Worm (Caenorhabditis elegans) whole organism, young adult: Measurements from ENCODE around the gene rbm-17.

Experiments
- B0035.1 ChIP-seq: sonication (generic microtip); optimal IDR thresholded peaks from 2 replicates; lab custom pipeline; 2016; ENCODE audit warnings: missing genetic modification characterization, mild to moderate bottlenecking, missing compliant biosample characterization, missing genotype, missing genetic modification reagents
- D2030.7 ChIP-seq: fragments of 200-800 bp; sonication (Bioruptor generic); IDR thresholded peaks from 2 replicates; pipeline ENCODE4 v1.3.6; 2022; ENCODE audit warnings: missing genetic modification reagents, missing genetic modification characterization, missing compliant biosample characterization
- F23B12.7 ChIP-seq: sonication (generic microtip); optimal IDR thresholded peaks from 2 replicates; lab custom pipeline; 2017; ENCODE audit warnings: missing genetic modification characterization, mild to moderate bottlenecking, missing compliant biosample characterization, antibody characterized with exemption, moderate library complexity; ENCODE audit not compliant: insufficient read depth
- F39B2.1 ChIP-seq: fragments of 200-800 bp; sonication (Bioruptor generic); IDR thresholded peaks from 2 replicates; pipeline ENCODE4 v1.3.6; 2022; ENCODE audit warnings: missing genetic modification reagents, missing genetic modification characterization, missing compliant biosample characterization
- F55B11.4 ChIP-seq: sonication (generic microtip); optimal IDR thresholded peaks from 2 replicates; lab custom pipeline; 2016; ENCODE audit warnings: missing compliant biosample characterization, missing genetic modification characterization, borderline replicate concordance; ENCODE audit not compliant: insufficient read depth
- K11D2.4 ChIP-seq: fragments of 200-800 bp; sonication (Bioruptor generic); IDR thresholded peaks from 2 replicates; pipeline ENCODE4 v1.3.6; 2022; ENCODE audit warnings: missing genetic modification reagents, missing genetic modification characterization, missing compliant biosample characterization
- Y53G8AR.9 ChIP-seq: fragments of 200-800 bp; sonication (Bioruptor generic); conservative IDR thresholded peaks from 2 replicates; pipeline ENCODE4 v1.3.6; 2022; ENCODE audit warnings: missing genetic modification reagents, missing genetic modification characterization, missing compliant biosample characterization
- akir-1 ChIP-seq: fragments of 200-800 bp; sonication (Bioruptor generic); optimal IDR thresholded peaks from 2 replicates; lab custom pipeline; 2018; ENCODE audit warnings: mild to moderate bottlenecking, missing genetic modification characterization, moderate library complexity, missing compliant biosample characterization
- ama-1 ChIP-seq, 3 experiments: fragments of 150-350 bp in 1 of 3; sonication (generic microtip) in 2 of 3; optimal IDR thresholded peaks; 2 replicates each; lab custom pipeline; 2014 to 2018; ENCODE audit warnings: missing biosample characterization in 2 of 3, missing genetic modification characterization in 2 of 3, missing genetic modification reagents in 2 of 3
- atf-7 ChIP-seq: sonication (generic microtip); optimal IDR thresholded peaks from 2 replicates; lab custom pipeline; 2017; ENCODE audit warnings: mild to moderate bottlenecking, missing genetic modification characterization, missing compliant biosample characterization
- ceh-58 ChIP-seq: fragments of 200-800 bp; sonication (Bioruptor generic); IDR thresholded peaks from 2 replicates; pipeline ENCODE4 v1.3.6; 2022; ENCODE audit warnings: missing genetic modification characterization, missing compliant biosample characterization
- ceh-79 ChIP-seq: sonication (generic microtip); optimal IDR thresholded peaks from 2 replicates; lab custom pipeline; 2017; ENCODE audit warnings: mild to moderate bottlenecking, missing genetic modification characterization, missing compliant biosample characterization
- ceh-91 ChIP-seq: fragments of 200-800 bp; sonication (Bioruptor generic); IDR thresholded peaks from 2 replicates; pipeline ENCODE4 v1.3.6; 2022; ENCODE audit warnings: missing genetic modification reagents, missing genetic modification characterization, missing compliant biosample characterization
- dpff-1 ChIP-seq: sonication (generic microtip); optimal IDR thresholded peaks from 2 replicates; lab custom pipeline; 2017; ENCODE audit warnings: mild to moderate bottlenecking, missing genetic modification characterization, missing compliant biosample characterization
- egl-44 ChIP-seq: fragments of 200-800 bp; sonication (Bioruptor generic); IDR thresholded peaks from 2 replicates; pipeline ENCODE4 v1.3.6; 2022; ENCODE audit warnings: missing genetic modification reagents, missing genetic modification characterization, missing compliant biosample characterization
- ekl-4 ChIP-seq: fragments of 200-800 bp; sonication (Bioruptor generic); IDR thresholded peaks from 2 replicates; pipeline ENCODE4 v1.3.6; 2022; ENCODE audit warnings: missing genetic modification reagents, missing genetic modification characterization, missing compliant biosample characterization
- gei-17 ChIP-seq: fragments of 200-800 bp; sonication (Bioruptor generic); optimal IDR thresholded peaks from 2 replicates; lab custom pipeline; 2018; ENCODE audit warnings: mild to moderate bottlenecking, missing genetic modification characterization, missing compliant biosample characterization
- hrde-1 ChIP-seq: sonication (generic microtip); optimal IDR thresholded peaks from 2 replicates; lab custom pipeline; 2016; ENCODE audit warnings: missing genetic modification characterization, mild to moderate bottlenecking, missing compliant biosample characterization, moderate library complexity, missing genotype, missing genetic modification reagents, borderline replicate concordance
- hsf-1 ChIP-seq: fragments of 200-800 bp; sonication (Bioruptor generic); IDR thresholded peaks from 2 replicates; pipeline ENCODE4 v1.3.6; 2022; ENCODE audit warnings: missing genetic modification reagents, missing genetic modification characterization, missing compliant biosample characterization
- lin-40 ChIP-seq: sonication (generic microtip); optimal IDR thresholded peaks from 2 replicates; lab custom pipeline; 2016; ENCODE audit warnings: missing genetic modification characterization, mild to moderate bottlenecking, missing compliant biosample characterization, missing genotype, missing genetic modification reagents
- lin-54 ChIP-seq: fragments of 200-800 bp; sonication (Bioruptor generic); optimal IDR thresholded peaks from 2 replicates; lab custom pipeline; 2018; ENCODE audit warnings: mild to moderate bottlenecking, missing genetic modification characterization, missing compliant biosample characterization
- lir-1 ChIP-seq: fragments of 200-800 bp; sonication (Bioruptor generic); conservative IDR thresholded peaks from 2 replicates; pipeline ENCODE4 v1.3.6; 2022; ENCODE audit warnings: missing genetic modification reagents, missing genetic modification characterization, missing compliant biosample characterization
- madf-3 ChIP-seq: fragments of 200-800 bp; sonication (Bioruptor generic); IDR thresholded peaks from 2 replicates; pipeline ENCODE4 v1.3.6; 2022; ENCODE audit warnings: missing genetic modification reagents, missing genetic modification characterization, missing compliant biosample characterization
- madf-6 ChIP-seq: fragments of 200-800 bp; sonication (Bioruptor generic); IDR thresholded peaks from 2 replicates; pipeline ENCODE4 v1.3.6; 2022; ENCODE audit warnings: missing genetic modification reagents, missing genetic modification characterization, missing compliant biosample characterization
- madf-8 ChIP-seq: fragments of 200-800 bp; sonication (Bioruptor generic); conservative IDR thresholded peaks from 2 replicates; pipeline ENCODE4 v1.3.6; 2022; ENCODE audit warnings: missing genetic modification reagents, missing genetic modification characterization, missing compliant biosample characterization
- nfya-1 ChIP-seq: sonication (generic microtip); optimal IDR thresholded peaks from 2 replicates; lab custom pipeline; 2017; ENCODE audit warnings: antibody characterized with exemption, missing compliant biosample characterization, missing genetic modification characterization, borderline replicate concordance; ENCODE audit not compliant: insufficient read depth
- nfyb-1 ChIP-seq: fragments of 200-800 bp; sonication (Bioruptor generic); IDR thresholded peaks from 2 replicates; pipeline ENCODE4 v1.3.6; 2022; ENCODE audit warnings: missing genetic modification reagents, missing genetic modification characterization, missing compliant biosample characterization
- nhr-120 ChIP-seq: fragments of 200-800 bp; sonication (Bioruptor generic); IDR thresholded peaks from 2 replicates; pipeline ENCODE4 v1.3.6; 2022; ENCODE audit warnings: missing genetic modification characterization, missing compliant biosample characterization
- nhr-179 ChIP-seq: sonication (generic microtip); optimal IDR thresholded peaks from 2 replicates; lab custom pipeline; 2016; ENCODE audit warnings: mild to moderate bottlenecking, missing genetic modification characterization, missing compliant biosample characterization
- rcor-1 ChIP-seq: fragments of 200-800 bp; sonication (Bioruptor generic); IDR thresholded peaks from 2 replicates; pipeline ENCODE4 v1.3.6; 2022; ENCODE audit warnings: missing genetic modification reagents, missing genetic modification characterization, missing compliant biosample characterization
- sdz-38 ChIP-seq: sonication (generic microtip); optimal IDR thresholded peaks from 2 replicates; lab custom pipeline; 2016; ENCODE audit warnings: missing genotype, missing genetic modification characterization, missing compliant biosample characterization
- sea-2 ChIP-seq: fragments of 200-800 bp; sonication (Bioruptor generic); IDR thresholded peaks from 2 replicates; pipeline ENCODE4 v1.3.6; 2022; ENCODE audit warnings: missing genetic modification characterization, missing compliant biosample characterization
- snpc-4 ChIP-seq, 5 experiments: fragments of 150-350 bp in 1 of 5; sonication (generic microtip) in 4 of 5; optimal IDR thresholded peaks; 2 replicates each; lab custom pipeline; 2014 to 2018; ENCODE audit warnings: missing genetic modification characterization in 5 of 5, missing biosample characterization in 3 of 5, antibody characterized with exemption in 2 of 5, mild to moderate bottlenecking in 2 of 5, missing compliant biosample characterization in 2 of 5, missing genotype in 2 of 5, moderate library complexity in 2 of 5, missing genetic modification reagents in 1 of 5
- xnd-1 ChIP-seq: sonication (generic microtip); optimal IDR thresholded peaks from 2 replicates; lab custom pipeline; 2016; ENCODE audit warnings: missing genotype, missing genetic modification reagents, missing genetic modification characterization, missing compliant biosample characterization
- ztf-26 ChIP-seq: sonication (generic microtip); optimal IDR thresholded peaks from 2 replicates; lab custom pipeline; 2017; ENCODE audit warnings: missing genetic modification characterization, missing compliant biosample characterization

Gene rbm-17

ce11 chrIV:11646908-11647307, 8.8 kb downstream of the rbm-17 start:
- TF ChIP-seq D2030.7 (GFP tag; lab: Robert Waterston, UW) (no peak), akir-1 (GFP tag; lab: Kevin White, UChicago) (no peak), madf-6 (no peak), nfya-1 (tag; lab: Kevin White, UChicago) (no peak), Y53G8AR.9 (GFP tag; lab: Robert Waterston, UW) (no peak), egl-44 (GFP tag; lab: Robert Waterston, UW) (no peak), ekl-4 (GFP tag; lab: Robert Waterston, UW) (no peak), rcor-1 (no peak), nhr-120 (GFP tag; lab: Robert Waterston, UW) (no peak), snpc-4 (GFP tag; optimal IDR thresholded peaks at IDR 0.05; lab: Kevin White, UChicago) (no peak), snpc-4 (tag; optimal IDR thresholded peaks at IDR 0.05; lab: Kevin White, UChicago) (no peak), lin-40 (tag; lab: Kevin White, UChicago) (no peak), hsf-1 (no peak), F23B12.7 (tag; lab: Kevin White, UChicago) (no peak), xnd-1 (tag; lab: Kevin White, UChicago) (no peak)
- TF ChIP-seq, all 124 proteins: peak for 0

DNA sequence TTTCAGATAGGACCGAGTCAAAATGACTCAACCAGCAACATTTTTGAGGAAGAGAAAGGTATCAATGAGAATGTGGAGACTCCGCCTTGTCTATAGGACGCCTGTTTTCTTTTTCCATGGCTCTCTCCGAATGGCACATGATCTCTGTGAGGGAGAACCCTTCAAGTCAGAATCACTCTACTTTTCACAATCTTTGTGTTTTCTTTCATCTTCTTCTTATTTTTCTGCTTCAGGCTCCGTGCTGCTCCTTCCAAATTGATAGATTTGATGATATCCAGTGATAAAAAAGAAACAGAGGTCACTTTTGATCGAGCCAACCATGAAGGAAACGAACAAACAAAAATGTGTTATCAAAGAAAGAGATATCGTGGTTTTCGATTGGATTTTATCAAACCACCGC, 10.9 kb downstream of the rbm-17 start, which contains the start of gene ZK809.8:
ZK809.8 (minus strand) TSS at position 34 of the 400 bp plus-strand sequence.
- TF ChIP-seq nhr-179 (tag; lab: Kevin White, UChicago) (no peak), ceh-91 (GFP tag; lab: Robert Waterston, UW) (no peak), xnd-1 (tag; lab: Kevin White, UChicago) (no peak), gei-17 (GFP tag; lab: Kevin White, UChicago) (no peak), ceh-58 (GFP tag; lab: Robert Waterston, UW) (no peak), dpff-1 (no peak), F55B11.4 (no peak), D2030.7 (GFP tag; lab: Robert Waterston, UW) (no peak), hsf-1 (no peak), ama-1 (optimal IDR thresholded peaks at IDR 0.05; lab: Kevin White, UChicago) (no peak), ama-1 (GFP tag; optimal IDR thresholded peaks at IDR 0.05; lab: Kevin White, UChicago) (no peak), ztf-26 (tag; lab: Kevin White, UChicago) (no peak), hrde-1 (tag; lab: Kevin White, UChicago) (no peak)

DNA sequence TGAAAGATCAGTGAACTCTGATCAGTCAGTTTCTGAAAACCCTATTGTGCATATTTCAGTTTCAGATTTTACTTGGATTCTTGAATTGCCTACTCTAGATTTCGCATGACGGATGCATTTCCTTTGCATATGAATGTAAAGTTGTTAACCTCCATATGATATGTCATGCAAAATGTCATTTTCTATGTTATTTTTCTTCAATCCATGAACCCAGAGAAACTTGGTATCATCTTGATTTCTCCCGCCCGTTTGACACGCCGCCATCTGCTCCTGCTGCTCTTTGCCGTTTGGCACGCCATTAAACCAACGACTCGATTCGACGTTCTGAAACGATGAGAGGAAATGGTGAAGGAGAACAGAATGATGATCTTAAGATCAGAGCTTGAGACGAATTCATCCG, 12.2 kb downstream of the rbm-17 start:
- TF ChIP-seq ceh-79 (no peak), nfyb-1 (GFP tag; lab: Robert Waterston, UW) (0 out of 2 replicates have a peak, but pooled peaks have one; percentile 15)

ce11 chrIV:11651965-11652453, 13.9 kb downstream of the rbm-17 start, which contains the start of the genes acl-3 and ndub-6:
Gene acl-3, minus strand, starts transcription at chrIV:11652023.
Gene ndub-6, plus strand, starts transcription at chrIV:11652403.
- TF ChIP-seq lin-54 (GFP tag; lab: Kevin White, UChicago) (no peak), lir-1 (GFP tag; lab: Robert Waterston, UW) (no peak), sdz-38 (tag; lab: Kevin White, UChicago) (no peak), sea-2 (no peak), madf-8 (no peak), K11D2.4 (GFP tag; lab: Robert Waterston, UW) (no peak), madf-3 (GFP tag; lab: Robert Waterston, UW) (no peak), F39B2.1 (GFP tag; lab: Robert Waterston, UW) (no peak), B0035.1 (tag; lab: Kevin White, UChicago) (no peak), atf-7 (tag; lab: Kevin White, UChicago) (no peak)
